Worm (Caenorhabditis elegans) whole organism, L3 larva: Measurements from ENCODE around the gene R03H10.7.

Experiments used
- R02D3.7 ChIP-seq: fragments of 150-350 bp; optimal IDR thresholded peaks from 2 replicates; lab custom pipeline; 2014; ENCODE audit warnings: missing biosample characterization, missing genetic modification characterization
- daf-12 ChIP-seq: fragments of 150-350 bp; optimal IDR thresholded peaks from 2 replicates; lab custom pipeline; 2014; ENCODE audit warnings: missing biosample characterization, missing genetic modification reagents, missing genetic modification characterization
- egl-27 ChIP-seq: sonication (generic microtip); optimal IDR thresholded peaks from 4 replicates; lab custom pipeline; 2017; ENCODE audit warnings: missing biosample characterization, missing genetic modification reagents, missing genetic modification characterization
- egl-5 ChIP-seq: fragments of 150-350 bp; optimal IDR thresholded peaks from 2 replicates; lab custom pipeline; 2017; ENCODE audit warnings: missing biosample characterization, missing genetic modification reagents, missing genetic modification characterization, inconsistent platforms
- lin-39 ChIP-seq: fragments of 150-350 bp; optimal IDR thresholded peaks from 2 replicates; lab custom pipeline; 2018; ENCODE audit warnings: missing biosample characterization, missing genetic modification reagents, missing genetic modification characterization
- nhr-12 ChIP-seq: fragments of 150-350 bp; optimal IDR thresholded peaks from 2 replicates; lab custom pipeline; 2014; ENCODE audit warnings: missing biosample characterization, missing genetic modification characterization
- nhr-76 ChIP-seq: fragments of 150-350 bp; sonication (generic microtip); optimal IDR thresholded peaks from 5 replicates; lab custom pipeline; 2014; ENCODE audit warnings: missing biosample characterization, missing genetic modification characterization
- snpc-4 ChIP-seq: fragments of 150-350 bp; optimal IDR thresholded peaks from 2 replicates; lab custom pipeline; 2014; ENCODE audit warnings: missing biosample characterization, missing genetic modification characterization
- tbx-2 ChIP-seq: sonication (generic microtip); optimal IDR thresholded peaks from 2 replicates; lab custom pipeline; 2016; ENCODE audit warnings: mild to moderate bottlenecking, missing genetic modification characterization, missing compliant biosample characterization
- unc-62 ChIP-seq: fragments of 150-350 bp; sonication (generic microtip); optimal IDR thresholded peaks from 4 replicates; lab custom pipeline; 2014; ENCODE audit warnings: missing biosample characterization, missing genetic modification reagents, missing genetic modification characterization

ce11 chrII:4194127-4194526 lies 15.4 kb upstream of the R03H10.7 start, which contains the start of gene mth-2:
- TF ChIP-seq lin-39 (no peak), egl-5 (no peak), nhr-12 (tag; lab: Kevin White, UChicago) (no peak), R02D3.7 (tag; lab: Kevin White, UChicago) (no peak), daf-12 (tag; lab: Kevin White, UChicago) (no peak), egl-27 (tag; lab: Kevin White, UChicago) (no peak), snpc-4 (no peak), tbx-2 (tag; lab: Kevin White, UChicago) (no peak), nhr-76 (tag; lab: Kevin White, UChicago) (no peak), unc-62 (GFP tag; lab: Kevin White, UChicago) (no peak)
